Worm (Caenorhabditis elegans) whole organism, young adult: Measurements from ENCODE around the gene nhr-219.

Experiments used
- ekl-4 ChIP-seq: fragments of 200-800 bp; sonication (Bioruptor generic); IDR thresholded peaks from 2 replicates; pipeline ENCODE4 v1.3.6; 2022; ENCODE audit warnings: missing genetic modification reagents, missing genetic modification characterization, missing compliant biosample characterization
- hrde-1 ChIP-seq: sonication (generic microtip); optimal IDR thresholded peaks from 2 replicates; lab custom pipeline; 2016; ENCODE audit warnings: missing genetic modification characterization, mild to moderate bottlenecking, missing compliant biosample characterization, moderate library complexity, missing genotype, missing genetic modification reagents, borderline replicate concordance
- mel-28 ChIP-seq: sonication (generic microtip); optimal IDR thresholded peaks from 2 replicates; lab custom pipeline; 2016; ENCODE audit warnings: borderline replicate concordance, mild to moderate bottlenecking, missing genetic modification characterization, missing compliant biosample characterization
- rpc-1 ChIP-seq, 2 experiments: fragments of 150-350 bp in 1 of 2; sonication (generic microtip) in 1 of 2; optimal IDR thresholded peaks; 2 replicates each; lab custom pipeline; 2014 to 2018; ENCODE audit warnings: missing biosample characterization in 1 of 2, missing genetic modification characterization in 1 of 2, missing genetic modification reagents in 1 of 2, missing genotype in 1 of 2

- no peak for TF ChIP-seq rpc-1 (optimal IDR thresholded peaks at IDR 0.05; lab: Kevin White, UChicago)
- no peak for TF ChIP-seq rpc-1 (tag; optimal IDR thresholded peaks at IDR 0.05; lab: Kevin White, UChicago)
- no peak for TF ChIP-seq hrde-1 (tag; lab: Kevin White, UChicago)
- no peak for TF ChIP-seq ekl-4 (GFP tag; lab: Robert Waterston, UW)
- no peak for TF ChIP-seq mel-28 (tag; lab: Kevin White, UChicago)
These were observed 28.3 kb downstream of the nhr-219 start for ce11 chrV:8937476-8938249.
